Worm (Caenorhabditis elegans) whole organism, young adult: Measurements from ENCODE around the gene F49C5.11.

ENCODE experiments used
- B0261.1 ChIP-seq: sonication (generic microtip); optimal IDR thresholded peaks from 2 replicates; lab custom pipeline; 2016; ENCODE audit warnings: mild to moderate bottlenecking, missing genetic modification characterization, moderate library complexity, missing compliant biosample characterization
- D2030.7 ChIP-seq: fragments of 200-800 bp; sonication (Bioruptor generic); IDR thresholded peaks from 2 replicates; pipeline ENCODE4 v1.3.6; 2022; ENCODE audit warnings: missing genetic modification reagents, missing genetic modification characterization, missing compliant biosample characterization
- F10E7.11 ChIP-seq: sonication (generic microtip); optimal IDR thresholded peaks from 2 replicates; lab custom pipeline; 2017; ENCODE audit warnings: mild to moderate bottlenecking, missing genetic modification characterization, moderate library complexity, missing compliant biosample characterization
- F33H1.4 ChIP-seq: fragments of 200-800 bp; sonication (Bioruptor generic); IDR thresholded peaks from 2 replicates; pipeline ENCODE4 v1.3.6; 2022; ENCODE audit warnings: missing genetic modification reagents, missing genetic modification characterization, missing compliant biosample characterization
- F52B5.7 ChIP-seq: sonication (generic microtip); optimal IDR thresholded peaks from 2 replicates; lab custom pipeline; 2016; ENCODE audit warnings: mild to moderate bottlenecking, missing genetic modification characterization, missing compliant biosample characterization
- F57C9.4 ChIP-seq: sonication (generic microtip); optimal IDR thresholded peaks from 2 replicates; lab custom pipeline; 2017; ENCODE audit warnings: mild to moderate bottlenecking, missing genetic modification characterization, missing compliant biosample characterization
- K11D2.4 ChIP-seq: fragments of 200-800 bp; sonication (Bioruptor generic); IDR thresholded peaks from 2 replicates; pipeline ENCODE4 v1.3.6; 2022; ENCODE audit warnings: missing genetic modification reagents, missing genetic modification characterization, missing compliant biosample characterization
- T07F8.4 ChIP-seq: sonication (generic microtip); optimal IDR thresholded peaks from 2 replicates; lab custom pipeline; 2016; ENCODE audit warnings: mild to moderate bottlenecking, missing genetic modification characterization, moderate library complexity, missing compliant biosample characterization
- Y53F4B.3 ChIP-seq: fragments of 200-800 bp; sonication (Bioruptor generic); IDR thresholded peaks from 2 replicates; pipeline ENCODE4 v1.3.6; 2022; ENCODE audit warnings: missing genetic modification reagents, missing genetic modification characterization, missing compliant biosample characterization
- Y53G8AR.9 ChIP-seq: fragments of 200-800 bp; sonication (Bioruptor generic); conservative IDR thresholded peaks from 2 replicates; pipeline ENCODE4 v1.3.6; 2022; ENCODE audit warnings: missing genetic modification reagents, missing genetic modification characterization, missing compliant biosample characterization
- Y79H2A.3 ChIP-seq: fragments of 200-800 bp; sonication (Bioruptor generic); conservative IDR thresholded peaks from 2 replicates; pipeline ENCODE4 v1.3.6; 2022; ENCODE audit warnings: missing genetic modification reagents, missing genetic modification characterization, missing compliant biosample characterization
- atf-7 ChIP-seq: sonication (generic microtip); optimal IDR thresholded peaks from 2 replicates; lab custom pipeline; 2017; ENCODE audit warnings: mild to moderate bottlenecking, missing genetic modification characterization, missing compliant biosample characterization
- attf-3 ChIP-seq: fragments of 200-800 bp; sonication (Bioruptor generic); conservative IDR thresholded peaks from 2 replicates; pipeline ENCODE4 v1.3.6; 2022; ENCODE audit warnings: missing genetic modification reagents, missing genetic modification characterization, missing compliant biosample characterization
- attf-6 ChIP-seq: fragments of 200-800 bp; sonication (Bioruptor generic); IDR thresholded peaks from 2 replicates; pipeline ENCODE4 v1.3.6; 2022; ENCODE audit warnings: missing genetic modification reagents, missing genetic modification characterization, missing compliant biosample characterization
- bed-2 ChIP-seq: fragments of 200-800 bp; sonication (Bioruptor generic); IDR thresholded peaks from 2 replicates; pipeline ENCODE4 v1.3.6; 2022; ENCODE audit warnings: missing genetic modification reagents, missing genetic modification characterization, missing compliant biosample characterization
- cebp-2 ChIP-seq: fragments of 200-800 bp; sonication (Bioruptor generic); IDR thresholded peaks from 2 replicates; pipeline ENCODE4 v1.3.6; 2022; ENCODE audit warnings: missing genetic modification characterization, missing compliant biosample characterization
- ceh-40 ChIP-seq: fragments of 200-800 bp; sonication (Bioruptor generic); IDR thresholded peaks from 2 replicates; pipeline ENCODE4 v1.3.6; 2022; ENCODE audit warnings: missing genetic modification characterization, missing compliant biosample characterization
- ceh-58 ChIP-seq: fragments of 200-800 bp; sonication (Bioruptor generic); IDR thresholded peaks from 2 replicates; pipeline ENCODE4 v1.3.6; 2022; ENCODE audit warnings: missing genetic modification characterization, missing compliant biosample characterization
- ceh-91 ChIP-seq: fragments of 200-800 bp; sonication (Bioruptor generic); IDR thresholded peaks from 2 replicates; pipeline ENCODE4 v1.3.6; 2022; ENCODE audit warnings: missing genetic modification reagents, missing genetic modification characterization, missing compliant biosample characterization
- dpff-1 ChIP-seq: sonication (generic microtip); optimal IDR thresholded peaks from 2 replicates; lab custom pipeline; 2017; ENCODE audit warnings: mild to moderate bottlenecking, missing genetic modification characterization, missing compliant biosample characterization
- egl-44 ChIP-seq: fragments of 200-800 bp; sonication (Bioruptor generic); IDR thresholded peaks from 2 replicates; pipeline ENCODE4 v1.3.6; 2022; ENCODE audit warnings: missing genetic modification reagents, missing genetic modification characterization, missing compliant biosample characterization
- hlh-26 ChIP-seq: fragments of 200-800 bp; sonication (Bioruptor generic); conservative IDR thresholded peaks from 2 replicates; pipeline ENCODE4 v1.3.6; 2022; ENCODE audit warnings: missing genetic modification reagents, missing genetic modification characterization, missing compliant biosample characterization
- hmg-1.2 ChIP-seq: fragments of 200-800 bp; sonication (Bioruptor generic); IDR thresholded peaks from 2 replicates; pipeline ENCODE4 v1.3.6; 2022; ENCODE audit warnings: missing genetic modification reagents, missing genetic modification characterization, missing compliant biosample characterization
- hmg-20 ChIP-seq: fragments of 200-800 bp; sonication (Bioruptor generic); IDR thresholded peaks from 2 replicates; pipeline ENCODE4 v1.3.6; 2022; ENCODE audit warnings: missing genetic modification reagents, missing genetic modification characterization, missing compliant biosample characterization
- hrde-1 ChIP-seq: sonication (generic microtip); optimal IDR thresholded peaks from 2 replicates; lab custom pipeline; 2016; ENCODE audit warnings: missing genetic modification characterization, mild to moderate bottlenecking, missing compliant biosample characterization, moderate library complexity, missing genotype, missing genetic modification reagents, borderline replicate concordance
- hsf-1 ChIP-seq: fragments of 200-800 bp; sonication (Bioruptor generic); IDR thresholded peaks from 2 replicates; pipeline ENCODE4 v1.3.6; 2022; ENCODE audit warnings: missing genetic modification reagents, missing genetic modification characterization, missing compliant biosample characterization
- let-526 ChIP-seq: fragments of 200-800 bp; sonication (Bioruptor generic); IDR thresholded peaks from 2 replicates; pipeline ENCODE4 v1.3.6; 2022; ENCODE audit warnings: missing genetic modification reagents, missing genetic modification characterization, missing compliant biosample characterization
- lir-1 ChIP-seq: fragments of 200-800 bp; sonication (Bioruptor generic); conservative IDR thresholded peaks from 2 replicates; pipeline ENCODE4 v1.3.6; 2022; ENCODE audit warnings: missing genetic modification reagents, missing genetic modification characterization, missing compliant biosample characterization
- lsl-1 ChIP-seq: fragments of 200-800 bp; sonication (Bioruptor generic); optimal IDR thresholded peaks from 2 replicates; lab custom pipeline; 2018; ENCODE audit warnings: mild to moderate bottlenecking, missing genetic modification characterization, moderate library complexity, missing compliant biosample characterization
- madf-6 ChIP-seq: fragments of 200-800 bp; sonication (Bioruptor generic); IDR thresholded peaks from 2 replicates; pipeline ENCODE4 v1.3.6; 2022; ENCODE audit warnings: missing genetic modification reagents, missing genetic modification characterization, missing compliant biosample characterization
- mel-28 ChIP-seq: sonication (generic microtip); optimal IDR thresholded peaks from 2 replicates; lab custom pipeline; 2016; ENCODE audit warnings: borderline replicate concordance, mild to moderate bottlenecking, missing genetic modification characterization, missing compliant biosample characterization
- pbrm-1 ChIP-seq: fragments of 200-800 bp; sonication (Bioruptor generic); IDR thresholded peaks from 2 replicates; pipeline ENCODE4 v1.3.6; 2022; ENCODE audit warnings: missing genetic modification reagents, missing genetic modification characterization, missing compliant biosample characterization
- sdz-38 ChIP-seq: sonication (generic microtip); optimal IDR thresholded peaks from 2 replicates; lab custom pipeline; 2016; ENCODE audit warnings: missing genotype, missing genetic modification characterization, missing compliant biosample characterization
- snpc-1.3 ChIP-seq: sonication (generic microtip); optimal IDR thresholded peaks from 2 replicates; lab custom pipeline; 2017; ENCODE audit warnings: missing genetic modification characterization, mild to moderate bottlenecking, missing compliant biosample characterization, antibody characterized with exemption, moderate library complexity, missing genotype, missing genetic modification reagents; ENCODE audit not compliant: insufficient read depth
- sptf-2 ChIP-seq: fragments of 200-800 bp; sonication (Bioruptor generic); optimal IDR thresholded peaks from 2 replicates; lab custom pipeline; 2018; ENCODE audit warnings: mild to moderate bottlenecking, missing genetic modification characterization, missing compliant biosample characterization
- tbp1 ChIP-seq: fragments of 200-800 bp; sonication (Bioruptor generic); optimal IDR thresholded peaks from 2 replicates; lab custom pipeline; 2018; ENCODE audit warnings: mild to moderate bottlenecking, missing genetic modification characterization, missing compliant biosample characterization
- unc-130 ChIP-seq: sonication (generic microtip); optimal IDR thresholded peaks from 2 replicates; lab custom pipeline; 2016; ENCODE audit warnings: missing genetic modification reagents, missing genetic modification characterization, missing compliant biosample characterization
- zfh-2 ChIP-seq: fragments of 200-800 bp; sonication (Bioruptor generic); conservative IDR thresholded peaks from 2 replicates; pipeline ENCODE4 v1.3.6; 2022; ENCODE audit warnings: missing genetic modification reagents, missing genetic modification characterization, missing compliant biosample characterization
- ztf-22 ChIP-seq: fragments of 200-800 bp; sonication (Bioruptor generic); optimal IDR thresholded peaks from 2 replicates; lab custom pipeline; 2018; ENCODE audit warnings: mild to moderate bottlenecking, missing genetic modification characterization, moderate library complexity, missing compliant biosample characterization
- ztf-6 ChIP-seq: fragments of 200-800 bp; sonication (Bioruptor generic); IDR thresholded peaks from 2 replicates; pipeline ENCODE4 v1.3.6; 2022; ENCODE audit warnings: missing genetic modification reagents, missing genetic modification characterization, missing compliant biosample characterization

The F49C5.11 gene

ce11 chrII:12555579-12555978, at the start of gene F49C5.11:
Gene F49C5.11 (plus strand): TSS chrII:12555879.
- TF ChIP-seq F33H1.4 (GFP tag; lab: Robert Waterston, UW): no peak
- no peak for TF ChIP-seq sptf-2 (GFP tag; lab: Kevin White, UChicago)
- TF ChIP-seq lir-1: no peak
- TF ChIP-seq bed-2 (GFP tag; lab: Robert Waterston, UW): no peak
- TF ChIP-seq ztf-22 (GFP tag; lab: Kevin White, UChicago): no peak
- TF ChIP-seq attf-3: no peak
- TF ChIP-seq F52B5.7 (tag; lab: Kevin White, UChicago): no peak
- TF ChIP-seq ztf-6 (GFP tag; lab: Robert Waterston, UW): no peak
- no peak for TF ChIP-seq sdz-38
- TF ChIP-seq ceh-40: no peak
- TF ChIP-seq ceh-91 (GFP tag; lab: Robert Waterston, UW): no peak
- TF ChIP-seq pbrm-1 (GFP tag; lab: Robert Waterston, UW): no peak
- TF ChIP-seq B0261.1: no peak
- no peak for TF ChIP-seq egl-44
- no peak for TF ChIP-seq cebp-2 (GFP tag; lab: Robert Waterston, UW)
- TF ChIP-seq Y53F4B.3: no peak

DNA sequence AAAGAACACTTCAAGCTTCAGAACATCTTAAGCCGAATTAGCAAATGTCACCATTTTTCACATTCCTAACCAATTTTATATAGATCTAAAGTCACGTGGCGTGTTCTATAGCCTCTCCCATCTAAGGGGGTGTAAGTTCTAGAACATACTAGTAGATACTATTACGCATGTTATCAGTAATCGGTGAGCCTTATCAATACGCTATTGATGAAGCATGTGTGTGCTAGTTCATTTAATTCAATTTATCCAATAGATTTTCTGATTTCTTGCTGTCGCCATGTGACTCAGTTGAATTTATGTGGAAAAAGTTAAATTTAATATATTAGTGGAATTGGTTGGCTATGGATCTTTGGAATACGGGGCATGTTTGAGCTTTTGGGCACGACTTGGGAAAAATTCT, 49.2 kb upstream of the F49C5.11 start:
- no peak for TF ChIP-seq unc-130
- no peak for TF ChIP-seq F10E7.11 (tag; lab: Kevin White, UChicago)
- no peak for TF ChIP-seq F33H1.4 (GFP tag; lab: Robert Waterston, UW)
- no peak for TF ChIP-seq madf-6
- no peak for TF ChIP-seq atf-7 (tag; lab: Kevin White, UChicago)
- no peak for TF ChIP-seq D2030.7
- TF ChIP-seq attf-6 (GFP tag; lab: Robert Waterston, UW): no peak
- TF ChIP-seq hlh-26: no peak
- no peak for TF ChIP-seq T07F8.4 (tag; lab: Kevin White, UChicago)
- TF ChIP-seq K11D2.4: no peak
- no peak for TF ChIP-seq snpc-1.3 (tag; lab: Kevin White, UChicago)
- TF ChIP-seq zfh-2 (GFP tag; lab: Robert Waterston, UW): no peak

- no peak for TF ChIP-seq hsf-1
- TF ChIP-seq hrde-1 (tag; lab: Kevin White, UChicago): no peak
- no peak for TF ChIP-seq unc-130
- no peak for TF ChIP-seq tbp1 (GFP tag; lab: Kevin White, UChicago)
- TF ChIP-seq mel-28 (tag; lab: Kevin White, UChicago): no peak
- no peak for TF ChIP-seq Y53G8AR.9 (GFP tag; lab: Robert Waterston, UW)
- no peak for TF ChIP-seq F57C9.4 (tag; lab: Kevin White, UChicago)
- TF ChIP-seq hmg-20: no peak
- TF ChIP-seq Y79H2A.3: no peak
- TF ChIP-seq ceh-58 (GFP tag; lab: Robert Waterston, UW): no peak
- TF ChIP-seq K11D2.4: no peak
- TF ChIP-seq let-526 (GFP tag; lab: Robert Waterston, UW): no peak
- TF ChIP-seq lsl-1 (GFP tag; lab: Kevin White, UChicago): no peak
- TF ChIP-seq dpff-1 (tag; lab: Kevin White, UChicago): no peak
- no peak for TF ChIP-seq ztf-22 (GFP tag; lab: Kevin White, UChicago)
- no peak for TF ChIP-seq atf-7 (tag; lab: Kevin White, UChicago)
- no peak for TF ChIP-seq hmg-1.2 (GFP tag; lab: Robert Waterston, UW)
Measured at ce11 chrII:12507038-12507437, 48.6 kb upstream of the F49C5.11 start, which contains the start of gene srh-68. Gene srh-68 (plus strand): TSS chrII:12507338.
